Worm (Caenorhabditis elegans) whole organism, midembryonic: ENCODE measurements around the gene cdk-11.1.
A peak's percentile ranks its signal among the peaks of the same experiment; 100 is the strongest.

ENCODE experiments used
- T22C8.4 ChIP-seq: fragments of 200-800 bp; sonication (Bioruptor generic); IDR thresholded peaks from 2 replicates; pipeline ENCODE4 v1.3.6; 2022; ENCODE audit warnings: missing genetic modification characterization, missing compliant biosample characterization
- cog-1 ChIP-seq: sonication (generic microtip); optimal IDR thresholded peaks from 2 replicates; lab custom pipeline; 2016; ENCODE audit warnings: missing genetic modification characterization, missing compliant biosample characterization
- flt-1 ChIP-seq: fragments of 200-800 bp; sonication (Bioruptor generic); IDR thresholded peaks from 2 replicates; pipeline ENCODE4 v1.3.6; 2022; ENCODE audit warnings: missing genetic modification characterization, missing compliant biosample characterization
- klf-2 ChIP-seq: fragments of 200-800 bp; sonication (Bioruptor generic); conservative IDR thresholded peaks from 2 replicates; pipeline ENCODE4 v1.3.6; 2022; ENCODE audit warnings: missing genetic modification reagents, missing genetic modification characterization, missing compliant biosample characterization
- med-1 ChIP-seq: sonication (generic microtip); optimal IDR thresholded peaks from 2 replicates; lab custom pipeline; 2017; ENCODE audit warnings: missing genetic modification characterization, mild to moderate bottlenecking, missing compliant biosample characterization, antibody characterized with exemption, missing genetic modification reagents; ENCODE audit not compliant: insufficient read depth
- ref-1 ChIP-seq: fragments of 200-800 bp; sonication (Bioruptor generic); conservative IDR thresholded peaks from 2 replicates; pipeline ENCODE4 v1.3.6; 2022; ENCODE audit warnings: missing genetic modification reagents, missing genetic modification characterization, missing compliant biosample characterization
- tab-1 ChIP-seq: fragments of 200-800 bp; sonication (Bioruptor generic); IDR thresholded peaks from 2 replicates; pipeline ENCODE4 v1.3.6; 2022; ENCODE audit warnings: missing genetic modification characterization, missing compliant biosample characterization
- ztf-23 ChIP-seq: fragments of 200-800 bp; sonication (Bioruptor generic); IDR thresholded peaks from 2 replicates; pipeline ENCODE4 v1.3.6; 2022; ENCODE audit warnings: missing genetic modification reagents, missing genetic modification characterization, missing compliant biosample characterization
- ztf-29 ChIP-seq: fragments of 200-800 bp; sonication (Bioruptor generic); IDR thresholded peaks from 2 replicates; pipeline ENCODE4 v1.3.6; 2022; ENCODE audit warnings: missing genetic modification reagents, missing genetic modification characterization, missing compliant biosample characterization

The cdk-11.1 gene

ce11 chrII:7694745-7695144, 4.3 kb upstream of the cdk-11.1 start:
- no peak for TF ChIP-seq klf-2 (GFP tag; lab: Robert Waterston, UW)
- no peak for TF ChIP-seq med-1 (GFP tag; lab: Kevin White, UChicago)
- no peak for TF ChIP-seq ref-1 (GFP tag; lab: Robert Waterston, UW)
- TF ChIP-seq tab-1 (GFP tag; lab: Robert Waterston, UW), result no peak
- no peak for TF ChIP-seq ztf-23 (GFP tag; lab: Robert Waterston, UW)
- TF ChIP-seq cog-1 (tag; lab: Kevin White, UChicago), result no peak
- TF ChIP-seq flt-1 (GFP tag; lab: Robert Waterston, UW), result no peak
- TF ChIP-seq ztf-29 (GFP tag; lab: Robert Waterston, UW), result no peak
- no peak for TF ChIP-seq T22C8.4 (GFP tag; lab: Robert Waterston, UW)

- TF ChIP-seq ztf-29 (GFP tag; lab: Robert Waterston, UW) (no peak), flt-1 (GFP tag; lab: Robert Waterston, UW) (no peak), ztf-23 (GFP tag; lab: Robert Waterston, UW) (no peak), med-1 (GFP tag; lab: Kevin White, UChicago) (no peak), ref-1 (GFP tag; lab: Robert Waterston, UW) (no peak), T22C8.4 (GFP tag; lab: Robert Waterston, UW) (no peak), klf-2 (GFP tag; lab: Robert Waterston, UW) (no peak), tab-1 (GFP tag; lab: Robert Waterston, UW) (no peak), cog-1 (tag; lab: Kevin White, UChicago) (no peak)
Observed at ce11 chrII:7695636-7696035, 3.4 kb upstream of the cdk-11.1 start.

ce11 chrII:7697156-7697555, 1.9 kb upstream of the cdk-11.1 start:
- no peak for TF ChIP-seq flt-1 (GFP tag; lab: Robert Waterston, UW)
- no peak for TF ChIP-seq ref-1 (GFP tag; lab: Robert Waterston, UW)
- TF ChIP-seq tab-1 (GFP tag; lab: Robert Waterston, UW), result no peak
- TF ChIP-seq ztf-29 (GFP tag; lab: Robert Waterston, UW), result no peak
- no peak for TF ChIP-seq med-1 (GFP tag; lab: Kevin White, UChicago)
- no peak for TF ChIP-seq ztf-23 (GFP tag; lab: Robert Waterston, UW)
- TF ChIP-seq cog-1 (tag; lab: Kevin White, UChicago), result no peak
- no peak for TF ChIP-seq klf-2 (GFP tag; lab: Robert Waterston, UW)
- no peak for TF ChIP-seq T22C8.4 (GFP tag; lab: Robert Waterston, UW)

ce11 chrII:7698406-7698805, 629 bp upstream of the cdk-11.1 start, which contains the start of gene B0495.5:
Gene B0495.5 (minus strand): TSS chrII:7698506.
- no peak for TF ChIP-seq T22C8.4 (GFP tag; lab: Robert Waterston, UW)

- no peak for TF ChIP-seq cog-1 (tag; lab: Kevin White, UChicago)
- no peak for TF ChIP-seq tab-1 (GFP tag; lab: Robert Waterston, UW)
- no peak for TF ChIP-seq ztf-23 (GFP tag; lab: Robert Waterston, UW)
- TF ChIP-seq ztf-29 (GFP tag; lab: Robert Waterston, UW), result no peak
- no peak for TF ChIP-seq med-1 (GFP tag; lab: Kevin White, UChicago)
- no peak for TF ChIP-seq ref-1 (GFP tag; lab: Robert Waterston, UW)
- TF ChIP-seq klf-2 (GFP tag; lab: Robert Waterston, UW), result no peak
- no peak for TF ChIP-seq T22C8.4 (GFP tag; lab: Robert Waterston, UW)
- TF ChIP-seq flt-1 (GFP tag; lab: Robert Waterston, UW), result no peak
Observed at ce11 chrII:7704387-7704786, 5.4 kb downstream of the cdk-11.1 start.

ce11 chrII:7705152-7705551, 6.1 kb downstream of the cdk-11.1 start, which contains the start of gene B0495.7:
Gene B0495.7 (minus strand): TSS chrII:7705233.
- TF ChIP-seq ztf-23 (GFP tag; lab: Robert Waterston, UW), result no peak
- no peak for TF ChIP-seq ztf-29 (GFP tag; lab: Robert Waterston, UW)
- TF ChIP-seq flt-1 (GFP tag; lab: Robert Waterston, UW), result no peak
- TF ChIP-seq klf-2 (GFP tag; lab: Robert Waterston, UW), result no peak
- no peak for TF ChIP-seq T22C8.4 (GFP tag; lab: Robert Waterston, UW)
- TF ChIP-seq med-1 (GFP tag; lab: Kevin White, UChicago), result no peak

- no peak for TF ChIP-seq cog-1 (tag; lab: Kevin White, UChicago)
- no peak for TF ChIP-seq ztf-29 (GFP tag; lab: Robert Waterston, UW)
- TF ChIP-seq ztf-23 (GFP tag; lab: Robert Waterston, UW), result no peak
- no peak for TF ChIP-seq T22C8.4 (GFP tag; lab: Robert Waterston, UW)
- no peak for TF ChIP-seq ref-1 (GFP tag; lab: Robert Waterston, UW)
- TF ChIP-seq med-1 (GFP tag; lab: Kevin White, UChicago), result no peak
- TF ChIP-seq flt-1 (GFP tag; lab: Robert Waterston, UW), result no peak
- TF ChIP-seq klf-2 (GFP tag; lab: Robert Waterston, UW), result no peak
- no peak for TF ChIP-seq tab-1 (GFP tag; lab: Robert Waterston, UW)
Observed at ce11 chrII:7707383-7707782, 8.3 kb downstream of the cdk-11.1 start, which contains the start of gene luc-7L. Gene luc-7L (minus strand): TSS chrII:7707483.

- TF ChIP-seq cog-1 (tag; lab: Kevin White, UChicago), result peak; percentile 76
- peak; percentile 88 for TF ChIP-seq klf-2 (GFP tag; lab: Robert Waterston, UW)
- TF ChIP-seq ref-1 (GFP tag; lab: Robert Waterston, UW), result peak; percentile 58; the same call in 1 of the 2 replicates
- peak; percentile 95 for TF ChIP-seq flt-1 (GFP tag; lab: Robert Waterston, UW)
- peak; percentile 97 for TF ChIP-seq med-1 (GFP tag; lab: Kevin White, UChicago)
- TF ChIP-seq tab-1 (GFP tag; lab: Robert Waterston, UW), result peak; percentile 91
- peak; percentile 79 for TF ChIP-seq ztf-29 (GFP tag; lab: Robert Waterston, UW)
- peak; percentile 77 for TF ChIP-seq T22C8.4 (GFP tag; lab: Robert Waterston, UW)
- TF ChIP-seq ztf-23 (GFP tag; lab: Robert Waterston, UW), result peak; percentile 93
Observed at ce11 chrII:7708540-7708939, 9.5 kb downstream of the cdk-11.1 start, which contains the start of gene B0495.9. Gene B0495.9 (minus strand): TSS chrII:7708710.

- TF ChIP-seq tab-1 (GFP tag; lab: Robert Waterston, UW), result no peak
- TF ChIP-seq ztf-29 (GFP tag; lab: Robert Waterston, UW), result no peak
- TF ChIP-seq med-1 (GFP tag; lab: Kevin White, UChicago), result no peak
- no peak for TF ChIP-seq T22C8.4 (GFP tag; lab: Robert Waterston, UW)
- no peak for TF ChIP-seq ztf-23 (GFP tag; lab: Robert Waterston, UW)
- TF ChIP-seq cog-1 (tag; lab: Kevin White, UChicago), result no peak
- no peak for TF ChIP-seq flt-1 (GFP tag; lab: Robert Waterston, UW)
- no peak for TF ChIP-seq klf-2 (GFP tag; lab: Robert Waterston, UW)
- TF ChIP-seq ref-1 (GFP tag; lab: Robert Waterston, UW), result no peak
Observed at ce11 chrII:7709301-7709754, 10.3 kb downstream of the cdk-11.1 start, which contains the start of gene sre-1. Gene sre-1 (plus strand): TSS chrII:7709704.
